Fruit fly (Drosophila melanogaster) whole organism, adult: ENCODE data around the gene CG13053.

ENCODE experiments used
- CG11617 ChIP-seq: fragments of 200-800 bp; sonication (Bioruptor generic); optimal IDR thresholded peaks from 2 replicates; lab custom pipeline; 2017; ENCODE audit warnings: mild to moderate bottlenecking, missing biosample characterization, missing genetic modification reagents, missing genetic modification characterization
- CG12768 ChIP-seq: fragments of 200-800 bp; sonication (Bioruptor generic); optimal IDR thresholded peaks from 2 replicates; lab custom pipeline; 2017; ENCODE audit warnings: missing biosample characterization, missing genetic modification characterization, mild to moderate bottlenecking, moderate library complexity, missing genetic modification reagents
- CG14711 ChIP-seq: fragments of 200-800 bp; sonication (Bioruptor generic); optimal IDR thresholded peaks from 2 replicates; lab custom pipeline; 2018; ENCODE audit warnings: missing biosample characterization, mild to moderate bottlenecking, missing genetic modification characterization, moderate library complexity
- CG1620 ChIP-seq: fragments of 200-800 bp; sonication (Bioruptor generic); optimal IDR thresholded peaks from 2 replicates; lab custom pipeline; 2016; ENCODE audit warnings: missing biosample characterization, missing genetic modification characterization
- CG33017 ChIP-seq: fragments of 200-800 bp; sonication (Bioruptor generic); optimal IDR thresholded peaks from 2 replicates; lab custom pipeline; 2018; ENCODE audit warnings: missing biosample characterization, mild to moderate bottlenecking, missing genetic modification characterization, moderate library complexity
- CG5204 ChIP-seq: fragments of 200-800 bp; sonication (Bioruptor generic); optimal IDR thresholded peaks from 2 replicates; lab custom pipeline; 2016; ENCODE audit warnings: missing biosample characterization, missing genetic modification characterization
- CG7045 ChIP-seq: fragments of 200-800 bp; sonication (Bioruptor generic); optimal IDR thresholded peaks from 2 replicates; lab custom pipeline; 2017; ENCODE audit warnings: missing biosample characterization, mild to moderate bottlenecking, missing genetic modification characterization
- CG7101 ChIP-seq: fragments of 200-800 bp; sonication (Bioruptor generic); optimal IDR thresholded peaks from 2 replicates; lab custom pipeline; 2018; ENCODE audit warnings: missing biosample characterization, mild to moderate bottlenecking, missing genetic modification characterization, moderate library complexity
- Clk ChIP-seq: fragments of 200-800 bp; sonication (Bioruptor generic); optimal IDR thresholded peaks from 2 replicates; lab custom pipeline; 2017; ENCODE audit warnings: missing biosample characterization, missing genetic modification characterization
- Crg-1 ChIP-seq: fragments of 200-800 bp; sonication (Bioruptor generic); optimal IDR thresholded peaks from 2 replicates; lab custom pipeline; 2016; ENCODE audit warnings: missing biosample characterization, missing genetic modification characterization
- Hr96 ChIP-seq: fragments of 200-800 bp; sonication (Bioruptor generic); optimal IDR thresholded peaks from 2 replicates; lab custom pipeline; 2016; ENCODE audit warnings: missing biosample characterization, missing genetic modification characterization
- Mnt ChIP-seq: fragments of 200-800 bp; sonication (Bioruptor generic); optimal IDR thresholded peaks from 2 replicates; lab custom pipeline; 2016; ENCODE audit warnings: missing biosample characterization, mild to moderate bottlenecking, missing genetic modification characterization
- bab1 ChIP-seq: fragments of 200-800 bp; sonication (Bioruptor generic); optimal IDR thresholded peaks from 3 replicates; lab custom pipeline; 2019; ENCODE audit warnings: missing biosample characterization, mild to moderate bottlenecking, missing genetic modification characterization, moderate library complexity
- cic ChIP-seq: fragments of 200-800 bp; sonication (Bioruptor generic); optimal IDR thresholded peaks from 2 replicates; lab custom pipeline; 2017; ENCODE audit warnings: missing biosample characterization, mild to moderate bottlenecking, missing genetic modification characterization, moderate library complexity
- cnc ChIP-seq, 2 experiments: fragments of >200 bp; optimal IDR thresholded peaks; 2 replicates each; lab custom pipeline; 2017
- kay ChIP-seq: fragments of 200-800 bp; sonication (Bioruptor generic); peaks from one replicate; lab custom pipeline; 2016; ENCODE audit warnings: missing biosample characterization, missing genetic modification characterization, borderline replicate concordance
- ovo ChIP-seq: fragments of 200-800 bp; sonication (Bioruptor generic); optimal IDR thresholded peaks from 2 replicates; lab custom pipeline; 2016; ENCODE audit warnings: missing biosample characterization, missing genetic modification characterization
- pad ChIP-seq: fragments of 200-800 bp; sonication (Bioruptor generic); optimal IDR thresholded peaks from 3 replicates; lab custom pipeline; 2017; ENCODE audit warnings: missing biosample characterization, missing genetic modification characterization, mild to moderate bottlenecking, moderate library complexity, missing genetic modification reagents
- tj ChIP-seq: fragments of 200-800 bp; sonication (Bioruptor generic); optimal IDR thresholded peaks from 3 replicates; lab custom pipeline; 2017; ENCODE audit warnings: missing biosample characterization, mild to moderate bottlenecking, missing genetic modification characterization, moderate library complexity
- toe ChIP-seq: fragments of 200-800 bp; sonication (Bioruptor generic); optimal IDR thresholded peaks from 2 replicates; lab custom pipeline; 2016; ENCODE audit warnings: missing biosample characterization, missing genetic modification characterization

The CG13053 gene

DNA sequence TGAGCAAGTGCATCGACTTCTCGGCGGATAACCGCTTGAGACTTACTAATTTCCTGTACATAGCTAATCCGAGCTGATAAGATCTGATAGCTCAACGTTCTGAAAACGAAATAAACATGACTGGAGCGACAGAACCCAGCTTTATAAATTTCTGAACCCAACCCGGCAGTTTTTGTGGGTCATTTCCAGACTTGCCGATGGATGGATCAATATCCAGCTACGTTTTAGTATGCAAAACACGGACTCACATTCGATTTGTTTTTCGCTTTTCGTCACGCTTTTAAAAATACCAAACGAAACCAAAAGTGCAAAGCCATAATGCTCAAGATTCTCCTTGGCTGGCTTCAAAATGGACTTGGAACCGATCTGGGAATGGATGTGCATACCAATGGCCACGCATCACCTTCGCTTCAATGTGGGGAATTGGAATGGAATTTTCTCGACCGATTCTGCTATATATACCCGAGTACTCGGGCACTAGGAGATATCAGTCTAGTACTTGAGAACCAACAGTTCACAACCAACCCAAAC is 11.3 kb upstream of the CG13053 start, which contains the start of the genes CG34248 and CG13067:
Gene CG34248, minus strand, starts transcription at position 101 of the 531 bp plus-strand sequence.
Gene CG13067, plus strand, starts transcription at position 481 of the 531 bp plus-strand sequence.
- TF ChIP-seq tj (GFP tag; lab: Kevin White, UChicago), result no peak
- no peak for TF ChIP-seq toe (GFP tag; lab: Kevin White, UChicago)

DNA sequence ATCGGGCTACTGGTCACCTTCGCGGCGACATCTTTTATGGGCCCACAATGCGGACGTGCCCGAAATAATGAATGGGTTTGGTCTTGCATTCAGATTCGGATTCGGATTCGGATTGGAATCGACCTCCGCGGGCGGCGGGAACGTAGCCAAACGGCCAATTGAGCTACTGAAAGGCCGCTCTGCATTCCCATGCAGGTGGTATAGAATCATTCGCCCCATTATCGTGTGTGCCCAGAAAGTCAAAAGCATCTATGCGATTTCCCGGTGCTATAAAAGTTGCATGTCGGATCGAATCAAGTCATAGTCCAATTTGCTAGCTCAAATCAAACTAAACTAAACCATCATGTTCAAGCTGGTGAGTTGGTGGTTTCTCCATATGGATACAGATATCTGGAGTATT is 9.6 kb upstream of the CG13053 start, which contains the start of gene CG13068:
Gene CG13068, plus strand, starts transcription at position 301 of the 400 bp plus-strand sequence.
- TF ChIP-seq Mnt (GFP tag; lab: Kevin White, UChicago) (no peak), CG7045 (GFP tag; lab: Kevin White, UChicago) (no peak), CG5204 (GFP tag; lab: Kevin White, UChicago) (no peak), toe (GFP tag; lab: Kevin White, UChicago) (no peak), tj (GFP tag; lab: Kevin White, UChicago) (no peak)

DNA sequence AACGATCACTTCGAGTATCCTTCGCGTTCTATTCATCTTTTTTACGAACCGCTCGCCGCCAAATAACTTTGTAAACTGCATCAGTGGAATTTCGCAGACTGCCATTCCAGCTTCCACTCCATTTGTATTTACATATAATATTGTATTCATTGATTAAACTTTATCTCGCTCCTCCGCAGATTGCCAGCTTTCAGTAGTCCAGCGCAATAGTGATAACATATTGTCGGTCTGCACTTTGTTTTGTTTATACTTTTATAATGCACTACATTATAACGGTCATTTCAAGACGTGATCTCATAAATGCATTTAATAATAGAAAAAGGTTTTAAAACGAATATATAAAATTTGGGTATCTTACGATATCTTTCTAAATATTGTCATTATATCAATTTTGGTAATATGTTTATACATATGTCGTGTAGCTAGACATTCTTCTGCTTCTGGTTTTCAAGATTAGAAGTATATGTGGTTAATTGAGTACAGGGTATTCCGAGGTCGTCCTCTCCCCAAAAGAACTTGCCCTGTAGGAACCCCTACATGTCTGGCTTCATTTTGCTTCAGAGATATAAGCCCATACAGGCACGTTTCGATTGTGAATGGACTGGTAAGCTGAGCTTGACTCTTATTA is 8.7 kb upstream of the CG13053 start, which contains the start of gene CG4950:
Gene CG4950, minus strand, starts transcription at position 51 of the 628 bp plus-strand sequence.
- TF ChIP-seq toe (GFP tag; lab: Kevin White, UChicago) (no peak), tj (GFP tag; lab: Kevin White, UChicago) (no peak), CG11617 (no peak), Clk (GFP tag; lab: Kevin White, UChicago) (no peak), Hr96 (GFP tag; lab: Kevin White, UChicago) (no peak), Crg-1 (GFP tag; lab: Kevin White, UChicago) (no peak), bab1 (no peak), kay (GFP tag; lab: Kevin White, UChicago) (no peak), ovo (GFP tag; lab: Kevin White, UChicago) (no peak), cnc (optimal IDR thresholded peaks at IDR 0.05; lab: Kevin White, UChicago) (no peak), CG7045 (GFP tag; lab: Kevin White, UChicago) (no peak)

DNA sequence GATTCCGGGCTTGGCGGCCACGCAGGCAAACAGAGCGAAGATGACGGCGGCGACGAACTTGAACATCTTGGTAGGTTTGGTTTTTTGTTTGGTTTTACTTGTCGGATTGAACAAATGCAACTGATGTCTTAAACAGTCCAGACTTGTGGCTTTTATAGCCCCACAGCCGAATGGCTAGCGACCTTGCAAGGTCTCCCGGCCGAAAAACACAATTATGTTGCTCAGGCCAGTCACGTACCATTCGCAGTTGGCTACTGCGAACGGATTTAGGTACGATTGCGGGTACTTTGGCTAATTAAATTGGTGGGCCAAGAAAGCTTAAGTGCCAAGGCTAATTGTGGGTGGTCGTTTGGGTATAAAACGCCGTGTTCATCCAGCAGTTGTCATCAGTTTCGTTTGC is 5.5 kb upstream of the CG13053 start, which contains the start of the genes CG13051 and CG13069:
Gene CG13051, minus strand, starts transcription at position 101 of the 400 bp plus-strand sequence.
Gene CG13069, plus strand, starts transcription at position 386 of the 400 bp plus-strand sequence.
- TF ChIP-seq CG14711 (no peak), CG12768 (GFP tag; lab: Kevin White, UChicago) (no peak), ovo (GFP tag; lab: Kevin White, UChicago) (no peak), toe (GFP tag; lab: Kevin White, UChicago) (no peak), pad (GFP tag; lab: Kevin White, UChicago) (no peak), CG1620 (no peak)

DNA sequence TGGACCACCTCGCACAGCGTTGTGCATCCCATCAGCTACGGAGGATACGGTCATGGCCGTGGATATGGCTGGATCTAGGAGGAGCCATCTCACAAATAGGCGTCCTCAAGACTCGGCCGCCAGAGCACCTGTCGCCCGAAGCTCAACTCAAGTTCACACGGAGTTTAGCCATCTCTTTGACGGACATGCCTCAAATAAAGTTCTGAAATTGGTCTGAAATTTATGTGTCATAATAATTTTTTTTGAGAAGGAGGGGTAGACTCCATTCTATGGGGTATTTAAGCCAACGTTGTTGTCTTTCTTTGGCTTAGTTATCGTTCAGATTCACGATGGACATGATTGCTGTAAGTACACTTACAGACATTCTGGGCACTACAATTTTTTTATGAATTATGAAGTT is 3.5 kb upstream of the CG13053 start, which contains the start of gene CG13070:
Gene CG13070, plus strand, starts transcription at position 301 of the 400 bp plus-strand sequence.
- TF ChIP-seq cic (no peak), tj (GFP tag; lab: Kevin White, UChicago) (no peak), Crg-1 (GFP tag; lab: Kevin White, UChicago) (no peak)

DNA sequence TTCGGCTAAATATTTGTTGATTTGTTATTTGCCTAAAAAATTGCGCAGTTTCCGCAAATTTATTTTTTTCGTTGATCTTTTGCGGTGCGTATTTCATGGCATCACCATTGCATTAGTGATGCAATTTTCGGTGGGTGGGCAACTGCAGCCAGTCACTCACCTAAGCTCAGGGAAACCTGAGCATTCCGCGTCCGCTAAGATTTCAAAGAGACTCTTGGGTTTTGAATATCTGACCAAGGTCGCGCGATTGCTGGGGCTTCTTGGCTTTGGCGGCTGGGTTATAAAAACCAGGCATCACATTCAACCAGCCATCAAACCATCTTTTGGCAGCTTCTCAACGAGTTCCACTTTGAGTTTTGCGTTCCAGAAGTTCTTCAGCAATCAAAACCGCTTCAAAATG is 2.9 kb upstream of the CG13053 start, which contains the start of gene CG13071:
Gene CG13071, plus strand, starts transcription at position 301 of the 400 bp plus-strand sequence.
- TF ChIP-seq Hr96 (GFP tag; lab: Kevin White, UChicago) (no peak), CG33017 (no peak), cic (no peak)

DNA sequence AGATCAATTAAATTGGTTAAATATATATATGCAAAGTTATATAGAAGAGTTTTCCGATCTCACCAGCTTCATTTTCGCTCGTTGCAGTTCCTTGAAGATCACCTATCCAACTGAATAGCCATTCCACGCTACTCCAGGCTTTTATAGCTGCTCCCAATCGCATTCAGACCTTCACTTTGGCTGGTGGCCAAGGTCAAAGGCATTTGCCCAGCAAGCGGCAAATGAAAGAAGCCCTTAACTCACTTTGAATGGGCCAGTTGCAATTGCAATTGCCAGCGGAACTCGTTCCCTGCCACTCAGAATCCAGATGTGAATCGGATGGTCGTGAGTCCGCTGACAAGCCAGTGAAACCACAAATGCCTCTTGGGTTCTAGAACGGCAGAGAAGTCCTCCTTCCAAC is 2.0 kb upstream of the CG13053 start, which contains the start of gene CG34247:
Gene CG34247, minus strand, starts transcription at position 101 of the 400 bp plus-strand sequence.
- TF ChIP-seq toe (GFP tag; lab: Kevin White, UChicago) (no peak), Mnt (GFP tag; lab: Kevin White, UChicago) (no peak), Crg-1 (GFP tag; lab: Kevin White, UChicago) (no peak), CG7101 (tag; lab: Kevin White, UChicago) (no peak), bab1 (no peak), CG1620 (no peak), kay (GFP tag; lab: Kevin White, UChicago) (no peak), ovo (GFP tag; lab: Kevin White, UChicago) (no peak), cnc (optimal IDR thresholded peaks at IDR 0.05; lab: Kevin White, UChicago) (no peak), CG14711 (no peak), Clk (GFP tag; lab: Kevin White, UChicago) (no peak), CG7045 (GFP tag; lab: Kevin White, UChicago) (no peak), CG11617 (no peak)
